In genomic region chr3R:8992928-8993579, dm6 we compare ENCODE assay signal across 4 fruit fly cellular contexts.
A peak's percentile ranks its signal among the peaks of the same experiment; 100 is the strongest.
TF ChIP-seq lines count a peak whose summit lies in the region.

Gene CG11975 (plus strand): TSS chr3R:8993253.

TF ChIP-seq in whole organism, adult, 20 proteins besides CTCF, POLR2A, EP300 and RAD21 (continued from another document):
- TF ChIP-seq Hr96 (GFP tag; optimal IDR thresholded peaks at IDR 0.05; lab: Kevin White, UChicago), result peak; percentile 93
- peak; percentile 90 for TF ChIP-seq CG1620 (GFP tag; optimal IDR thresholded peaks at IDR 0.05; lab: Kevin White, UChicago)
TF ChIP-seq in whole organism, adult: peak in this region for 18.

TF ChIP-seq in whole organism, embryonic, 481 proteins besides CTCF, POLR2A, EP300 and RAD21 (continued from another document and continues in another):
- TF ChIP-seq CG4404 (GFP tag; IDR thresholded peaks at IDR 0.05; lab: Robert Waterston, UW), result peak; percentile 44; the same call in 1 of the 2 replicates
- 0 out of 2 replicates have a peak, but pooled peaks have one; percentile 47 for TF ChIP-seq CG6689 (GFP tag; IDR thresholded peaks at IDR 0.05; lab: Robert Waterston, UW)
- TF ChIP-seq CG15479 (GFP tag; optimal IDR thresholded peaks at IDR 0.05; lab: Kevin White, UChicago), result no peak
- TF ChIP-seq CG2116 (GFP tag; optimal IDR thresholded peaks at IDR 0.05; lab: Kevin White, UChicago), result peak; percentile 89
- 0 out of 2 replicates have a peak, but pooled peaks have one; percentile 54 for TF ChIP-seq GATAe (GFP tag; conservative IDR thresholded peaks at IDR 0.05; lab: Robert Waterston, UW)
- TF ChIP-seq ken (GFP tag; IDR thresholded peaks at IDR 0.05; lab: Robert Waterston, UW), result peak; percentile 68; the same call in 1 of the 3 replicates
- TF ChIP-seq CG11560 (tag; IDR thresholded peaks at IDR 0.05; lab: Robert Waterston, UW), result no peak; the same call in 2 of the 3 replicates
- TF ChIP-seq MTF-1 (GFP tag; optimal IDR thresholded peaks at IDR 0.05; lab: Kevin White, UChicago; ENCODE audit: borderline replicate concordance), result peak; percentile 15
- peak; percentile 36 for TF ChIP-seq CG6813 (GFP tag; optimal IDR thresholded peaks at IDR 0.05; lab: Kevin White, UChicago)
- peak; percentile 48; the same call in 1 of the 2 replicates for TF ChIP-seq sens-2 (GFP tag; IDR thresholded peaks at IDR 0.05; lab: Robert Waterston, UW)
- TF ChIP-seq D19B (GFP tag; optimal IDR thresholded peaks at IDR 0.05; lab: Kevin White, UChicago), result peak; percentile 40
- peak; percentile 81 for TF ChIP-seq pum (GFP tag; optimal IDR thresholded peaks at IDR 0.05; lab: Kevin White, UChicago)
- peak; percentile 80 for TF ChIP-seq Chrac-16 (GFP tag; optimal IDR thresholded peaks at IDR 0.05; lab: Kevin White, UChicago)
- TF ChIP-seq CG10959 (GFP tag; IDR thresholded peaks at IDR 0.05; lab: Robert Waterston, UW), result 0 out of 2 replicates have a peak, but pooled peaks have one; percentile 21
- no peak for TF ChIP-seq otp (GFP tag; IDR thresholded peaks at IDR 0.05; lab: Robert Waterston, UW)
- peak; percentile 82 for TF ChIP-seq Dll (GFP tag; IDR thresholded peaks at IDR 0.05; lab: Robert Waterston, UW; ENCODE audit: partially characterized antibody)
- TF ChIP-seq CG17328 (GFP tag; IDR thresholded peaks at IDR 0.05; lab: Robert Waterston, UW), result no peak; the same call in 1 of the 2 replicates
- TF ChIP-seq HHEX (GFP tag; optimal IDR thresholded peaks at IDR 0.05; lab: Kevin White, UChicago), result peak; percentile 66
- TF ChIP-seq Ada2b (GFP tag; IDR thresholded peaks at IDR 0.05; lab: Robert Waterston, UW), result peak; percentile 54; the same call in 1 of the 2 replicates
- peak; percentile 6 for TF ChIP-seq CG14965 (GFP tag; optimal IDR thresholded peaks at IDR 0.05; lab: Kevin White, UChicago; ENCODE audit: borderline replicate concordance)
- peak; percentile 43; the same call in 1 of the 3 replicates for TF ChIP-seq CG14860 (GFP tag; IDR thresholded peaks at IDR 0.05; lab: Robert Waterston, UW; ENCODE audit: partially characterized antibody)
- TF ChIP-seq wor (GFP tag; IDR thresholded peaks at IDR 0.05; lab: Robert Waterston, UW), result peak; percentile 36; the same call in 1 of the 2 replicates
- no peak for TF ChIP-seq CG6765 (GFP tag; optimal IDR thresholded peaks at IDR 0.05; lab: Kevin White, UChicago)
- peak; percentile 85 for TF ChIP-seq onecut (GFP tag; IDR thresholded peaks at IDR 0.05; lab: Robert Waterston, UW)
- TF ChIP-seq CG7556 (GFP tag; optimal IDR thresholded peaks at IDR 0.05; lab: Kevin White, UChicago), result peak; percentile 62
- peak; percentile 84 for TF ChIP-seq CG8944 (GFP tag; optimal IDR thresholded peaks at IDR 0.05; lab: Kevin White, UChicago)
- TF ChIP-seq CG31224 (GFP tag; IDR thresholded peaks at IDR 0.05; lab: Robert Waterston, UW), result 0 out of 2 replicates have a peak, but pooled peaks have one; percentile 6
- TF ChIP-seq z (GFP tag; IDR thresholded peaks at IDR 0.05; lab: Robert Waterston, UW), result no peak
- TF ChIP-seq Sox102F (GFP tag; optimal IDR thresholded peaks at IDR 0.05; lab: Kevin White, UChicago), result no peak
- peak; percentile 51 for TF ChIP-seq CG1529 (GFP tag; optimal IDR thresholded peaks at IDR 0.05; lab: Kevin White, UChicago)
- TF ChIP-seq dati (GFP tag; IDR thresholded peaks at IDR 0.05; lab: Robert Waterston, UW), result no peak
- peak; percentile 29; the same call in 1 of the 3 replicates for TF ChIP-seq ci (GFP tag; IDR thresholded peaks at IDR 0.05; lab: Robert Waterston, UW)
- TF ChIP-seq fd96Cb (tag; optimal IDR thresholded peaks at IDR 0.05; lab: Kevin White, UChicago), result peak; percentile 53
- TF ChIP-seq sug (tag; optimal IDR thresholded peaks at IDR 0.05; lab: Kevin White, UChicago), result peak; percentile 80
- TF ChIP-seq CG6272 (GFP tag; IDR thresholded peaks at IDR 0.05; lab: Robert Waterston, UW), result peak; percentile 54
- no peak for TF ChIP-seq seq (GFP tag; IDR thresholded peaks at IDR 0.05; lab: Robert Waterston, UW)
- TF ChIP-seq CG5245 (GFP tag; optimal IDR thresholded peaks at IDR 0.05; lab: Kevin White, UChicago), result peak; percentile 56
- TF ChIP-seq CG17829 (tag; optimal IDR thresholded peaks at IDR 0.05; lab: Kevin White, UChicago), result peak; percentile 72
- TF ChIP-seq hth (optimal IDR thresholded peaks at IDR 0.05; lab: Kevin White, UChicago), result no peak

TF ChIP-seq in whole organism, prepupa, 60 proteins besides CTCF, POLR2A, EP300 and RAD21 (continued from another document):
- TF ChIP-seq CG7368 (GFP tag; optimal IDR thresholded peaks at IDR 0.05; lab: Kevin White, UChicago) (peak; percentile 42), CG3032 (tag; optimal IDR thresholded peaks at IDR 0.05; lab: Kevin White, UChicago) (peak; percentile 65), Sox14 (GFP tag; optimal IDR thresholded peaks at IDR 0.05; lab: Kevin White, UChicago) (peak; percentile 89), Ets96B (tag; optimal IDR thresholded peaks at IDR 0.05; lab: Kevin White, UChicago) (peak; percentile 54), Hr4 (GFP tag; optimal IDR thresholded peaks at IDR 0.05; lab: Kevin White, UChicago) (no peak), ss (GFP tag; optimal IDR thresholded peaks at IDR 0.05; lab: Kevin White, UChicago) (no peak), Sox102F (GFP tag; optimal IDR thresholded peaks at IDR 0.05; lab: Kevin White, UChicago) (no peak), CG6163 (GFP tag; IDR thresholded peaks at IDR 0.05; lab: Robert Waterston, UW) (peak; percentile 46; the same call in 2 of the 3 replicates), Eip75B (GFP tag; optimal IDR thresholded peaks at IDR 0.05; lab: Kevin White, UChicago) (no peak), Eip78C (GFP tag; lab: Kevin White, UChicago) (peak; percentile 87), esn (GFP tag; optimal IDR thresholded peaks at IDR 0.05; lab: Kevin White, UChicago) (peak; percentile 84), CG34406 (GFP tag; optimal IDR thresholded peaks at IDR 0.05; lab: Kevin White, UChicago) (peak; percentile 61), topi (GFP tag; optimal IDR thresholded peaks at IDR 0.05; lab: Kevin White, UChicago) (peak; percentile 80), CG6808 (GFP tag; optimal IDR thresholded peaks at IDR 0.05; lab: Kevin White, UChicago) (no peak), lz (GFP tag; optimal IDR thresholded peaks at IDR 0.05; lab: Kevin White, UChicago) (peak; percentile 85), CG6792 (GFP tag; optimal IDR thresholded peaks at IDR 0.05; lab: Kevin White, UChicago) (peak; percentile 58), CG6854 (GFP tag; optimal IDR thresholded peaks at IDR 0.05; lab: Kevin White, UChicago) (no peak), CG10669 (GFP tag; optimal IDR thresholded peaks at IDR 0.05; lab: Kevin White, UChicago) (no peak), CG8632 (GFP tag; optimal IDR thresholded peaks at IDR 0.05; lab: Kevin White, UChicago) (no peak), CG15336 (GFP tag; IDR thresholded peaks at IDR 0.05; lab: Robert Waterston, UW) (no peak), Hr39 (GFP tag; optimal IDR thresholded peaks at IDR 0.05; lab: Kevin White, UChicago) (peak; percentile 72), achi (GFP tag; optimal IDR thresholded peaks at IDR 0.05; lab: Kevin White, UChicago) (peak; percentile 69), OdsH (GFP tag; optimal IDR thresholded peaks at IDR 0.05; lab: Kevin White, UChicago) (peak; percentile 82), vri (GFP tag; optimal IDR thresholded peaks at IDR 0.05; lab: Kevin White, UChicago) (no peak), CG8119 (GFP tag; IDR thresholded peaks at IDR 0.05; lab: Robert Waterston, UW) (no peak), CG3919 (GFP tag; optimal IDR thresholded peaks at IDR 0.05; lab: Kevin White, UChicago) (no peak), pdm3 (GFP tag; optimal IDR thresholded peaks at IDR 0.05; lab: Kevin White, UChicago) (no peak), CG11294 (GFP tag; IDR thresholded peaks at IDR 0.05; lab: Robert Waterston, UW) (0 out of 2 replicates have a peak, but pooled peaks have one; percentile 21), CG11902 (GFP tag; optimal IDR thresholded peaks at IDR 0.05; lab: Kevin White, UChicago) (peak; percentile 36), CG31627 (GFP tag; optimal IDR thresholded peaks at IDR 0.05; lab: Kevin White, UChicago) (peak; percentile 73), fkh (GFP tag; optimal IDR thresholded peaks at IDR 0.05; lab: Kevin White, UChicago) (no peak), CG9139 (GFP tag; optimal IDR thresholded peaks at IDR 0.05; lab: Kevin White, UChicago) (no peak), CG32006 (GFP tag; optimal IDR thresholded peaks at IDR 0.05; lab: Kevin White, UChicago) (no peak), CG6276 (GFP tag; optimal IDR thresholded peaks at IDR 0.05; lab: Kevin White, UChicago) (no peak), eg (GFP tag; IDR thresholded peaks at IDR 0.05; lab: Robert Waterston, UW) (peak; percentile 15; the same call in 1 of the 3 replicates), CG1621 (tag; optimal IDR thresholded peaks at IDR 0.05; lab: Kevin White, UChicago) (no peak), CG11762 (GFP tag; optimal IDR thresholded peaks at IDR 0.05; lab: Kevin White, UChicago; ENCODE audit: insufficient read depth) (no peak), Sox15 (GFP tag; optimal IDR thresholded peaks at IDR 0.05; lab: Kevin White, UChicago) (peak; percentile 53), CG16779 (tag; optimal IDR thresholded peaks at IDR 0.05; lab: Kevin White, UChicago) (no peak), fd59A (GFP tag; optimal IDR thresholded peaks at IDR 0.05; lab: Kevin White, UChicago) (peak; percentile 56)

TF ChIP-seq in whole organism, wandering third instar larva, 38 proteins besides CTCF, POLR2A, EP300 and RAD21 (continued from another document):
- TF ChIP-seq tai (GFP tag; optimal IDR thresholded peaks at IDR 0.05; lab: Kevin White, UChicago) (no peak), Mio (GFP tag; optimal IDR thresholded peaks at IDR 0.05; lab: Kevin White, UChicago) (no peak), usp (GFP tag; optimal IDR thresholded peaks at IDR 0.05; lab: Kevin White, UChicago) (no peak), dsf (GFP tag; optimal IDR thresholded peaks at IDR 0.05; lab: Kevin White, UChicago; ENCODE audit: borderline replicate concordance) (no peak), CG9705 (GFP tag; optimal IDR thresholded peaks at IDR 0.05; lab: Kevin White, UChicago) (peak; percentile 60), Dif (GFP tag; optimal IDR thresholded peaks at IDR 0.05; lab: Kevin White, UChicago; ENCODE audit: partially characterized antibody) (peak; percentile 28), N (GFP tag; optimal IDR thresholded peaks at IDR 0.05; lab: Kevin White, UChicago) (no peak), Vsx2 (GFP tag; optimal IDR thresholded peaks at IDR 0.05; lab: Kevin White, UChicago; ENCODE audit: partially characterized antibody) (no peak), Sp1 (GFP tag; optimal IDR thresholded peaks at IDR 0.05; lab: Kevin White, UChicago) (peak; percentile 71), h (GFP tag; optimal IDR thresholded peaks at IDR 0.05; lab: Kevin White, UChicago) (peak; percentile 89), brk (GFP tag; optimal IDR thresholded peaks at IDR 0.05; lab: Kevin White, UChicago) (no peak), br (GFP tag; optimal IDR thresholded peaks at IDR 0.05; lab: Kevin White, UChicago) (peak; percentile 80), psq (GFP tag; optimal IDR thresholded peaks at IDR 0.05; lab: Kevin White, UChicago) (peak; percentile 79), Hnf4 (GFP tag; optimal IDR thresholded peaks at IDR 0.05; lab: Kevin White, UChicago) (peak; percentile 91), rgr (GFP tag; optimal IDR thresholded peaks at IDR 0.05; lab: Kevin White, UChicago) (peak; percentile 84), ey (GFP tag; optimal IDR thresholded peaks at IDR 0.05; lab: Kevin White, UChicago) (peak; percentile 84)
